Fruit fly (Drosophila melanogaster): ENCODE measurements around the gene CG45078.

The CG45078 gene

dm6 chr3R:10755534-10755933, 21.6 kb downstream of the CG45078 start, which contains the start of gene CG14691:
Gene CG14691, minus strand, starts transcription at chr3R:10755634.
- no peak for TF ChIP-seq CG11902 (GFP tag; optimal IDR thresholded peaks at IDR 0.05)
- TF ChIP-seq CG6792 (GFP tag; optimal IDR thresholded peaks at IDR 0.05) = no peak
- TF ChIP-seq pdm3 (GFP tag; optimal IDR thresholded peaks at IDR 0.05) = no peak
- TF ChIP-seq CG16779 (tag; optimal IDR thresholded peaks at IDR 0.05) = no peak
- no peak for TF ChIP-seq CG6276 (GFP tag; optimal IDR thresholded peaks at IDR 0.05)
- TF ChIP-seq Eip75B (GFP tag; optimal IDR thresholded peaks at IDR 0.05) = no peak
- no peak for TF ChIP-seq CG31627 (GFP tag; optimal IDR thresholded peaks at IDR 0.05)
- TF ChIP-seq Hr38 (GFP tag; optimal IDR thresholded peaks at IDR 0.05) = no peak
- TF ChIP-seq spab (GFP tag; optimal IDR thresholded peaks at IDR 0.05) = no peak
- TF ChIP-seq CG15336 (GFP tag; IDR thresholded peaks at IDR 0.05) = no peak
- TF ChIP-seq CG32006 (GFP tag; optimal IDR thresholded peaks at IDR 0.05) = no peak
- no peak for TF ChIP-seq salr (GFP tag; optimal IDR thresholded peaks at IDR 0.05)
- no peak for TF ChIP-seq CG3919 (GFP tag; optimal IDR thresholded peaks at IDR 0.05)
- TF ChIP-seq CG11294 (GFP tag; IDR thresholded peaks at IDR 0.05) = no peak
- TF ChIP-seq Eip93F (GFP tag; optimal IDR thresholded peaks at IDR 0.05) = no peak
- TF ChIP-seq dac (GFP tag; optimal IDR thresholded peaks at IDR 0.05) = no peak
- TF ChIP-seq vri (GFP tag; optimal IDR thresholded peaks at IDR 0.05) = no peak

- TF ChIP-seq Hr39 (GFP tag; optimal IDR thresholded peaks at IDR 0.05) (no peak), cyc (GFP tag; optimal IDR thresholded peaks at IDR 0.05) (no peak), achi (GFP tag; optimal IDR thresholded peaks at IDR 0.05) (no peak), fkh (GFP tag; optimal IDR thresholded peaks at IDR 0.05) (no peak), CG10631 (GFP tag; optimal IDR thresholded peaks at IDR 0.05) (no peak), fd59A (GFP tag; optimal IDR thresholded peaks at IDR 0.05) (no peak), Met (GFP tag; optimal IDR thresholded peaks at IDR 0.05) (no peak), topi (GFP tag; optimal IDR thresholded peaks at IDR 0.05) (no peak), Blimp-1 (GFP tag; optimal IDR thresholded peaks at IDR 0.05) (no peak), Eip75B (GFP tag; optimal IDR thresholded peaks at IDR 0.05) (no peak), CG16779 (tag; optimal IDR thresholded peaks at IDR 0.05) (no peak), Gug (GFP tag; IDR thresholded peaks at IDR 0.05) (no peak), CG11902 (GFP tag; optimal IDR thresholded peaks at IDR 0.05) (no peak), CG11294 (GFP tag; IDR thresholded peaks at IDR 0.05) (no peak)
Observed at dm6 chr3R:10751061-10751460, 26.1 kb downstream of the CG45078 start, which contains the start of gene TkR86C. Gene TkR86C, minus strand, starts transcription at chr3R:10751228.

dm6 chr3R:10747650-10748049, 29.5 kb downstream of the CG45078 start:
- no peak for TF ChIP-seq Hr4 (GFP tag; optimal IDR thresholded peaks at IDR 0.05)
- no peak for TF ChIP-seq CG6276 (GFP tag; optimal IDR thresholded peaks at IDR 0.05)
- no peak for TF ChIP-seq CG3032 (tag; optimal IDR thresholded peaks at IDR 0.05)
- no peak for TF ChIP-seq Sox102F (GFP tag; optimal IDR thresholded peaks at IDR 0.05)
- TF ChIP-seq CG4318 (GFP tag; optimal IDR thresholded peaks at IDR 0.05) = no peak
- no peak for TF ChIP-seq CG6808 (GFP tag; optimal IDR thresholded peaks at IDR 0.05)
- no peak for TF ChIP-seq dac (GFP tag; optimal IDR thresholded peaks at IDR 0.05)
- TF ChIP-seq CG3919 (GFP tag; optimal IDR thresholded peaks at IDR 0.05) = no peak
- TF ChIP-seq fd59A (GFP tag; optimal IDR thresholded peaks at IDR 0.05) = no peak
- no peak for TF ChIP-seq CG6792 (GFP tag; optimal IDR thresholded peaks at IDR 0.05)
- no peak for TF ChIP-seq ss (GFP tag; optimal IDR thresholded peaks at IDR 0.05)
- TF ChIP-seq esn (GFP tag; optimal IDR thresholded peaks at IDR 0.05) = no peak
- no peak for TF ChIP-seq CG15336 (GFP tag; IDR thresholded peaks at IDR 0.05)
- TF ChIP-seq CG9139 (GFP tag; optimal IDR thresholded peaks at IDR 0.05) = no peak
- TF ChIP-seq Hr38 (GFP tag; optimal IDR thresholded peaks at IDR 0.05) = no peak
- no peak for TF ChIP-seq Sox15 (GFP tag; optimal IDR thresholded peaks at IDR 0.05)
- TF ChIP-seq Eip93F (GFP tag; optimal IDR thresholded peaks at IDR 0.05) = no peak
- peak; percentile 42 for TF ChIP-seq svp (GFP tag)
- TF ChIP-seq CG8119 (GFP tag; IDR thresholded peaks at IDR 0.05) = no peak
- no peak for TF ChIP-seq OdsH (GFP tag; optimal IDR thresholded peaks at IDR 0.05)
- TF ChIP-seq CG32006 (GFP tag; optimal IDR thresholded peaks at IDR 0.05) = peak; percentile 9
- peak; percentile 10 for TF ChIP-seq Hr39 (GFP tag; optimal IDR thresholded peaks at IDR 0.05)
- no peak for TF ChIP-seq CG6854 (GFP tag; optimal IDR thresholded peaks at IDR 0.05)
- no peak for TF ChIP-seq Eip75B (GFP tag; optimal IDR thresholded peaks at IDR 0.05)
- TF ChIP-seq pdm3 (GFP tag; optimal IDR thresholded peaks at IDR 0.05) = no peak

Data from whole organism, prepupa.